Worm (Caenorhabditis elegans) whole organism, midembryonic: ENCODE measurements around the gene ret-1.

Source experiments
- T22C8.4 ChIP-seq: fragments of 200-800 bp; sonication (Bioruptor generic); IDR thresholded peaks from 2 replicates; pipeline ENCODE4 v1.3.6; 2022; ENCODE audit warnings: missing genetic modification characterization, missing compliant biosample characterization
- cog-1 ChIP-seq: sonication (generic microtip); optimal IDR thresholded peaks from 2 replicates; lab custom pipeline; 2016; ENCODE audit warnings: missing genetic modification characterization, missing compliant biosample characterization
- flt-1 ChIP-seq: fragments of 200-800 bp; sonication (Bioruptor generic); IDR thresholded peaks from 2 replicates; pipeline ENCODE4 v1.3.6; 2022; ENCODE audit warnings: missing genetic modification characterization, missing compliant biosample characterization
- klf-2 ChIP-seq: fragments of 200-800 bp; sonication (Bioruptor generic); conservative IDR thresholded peaks from 2 replicates; pipeline ENCODE4 v1.3.6; 2022; ENCODE audit warnings: missing genetic modification reagents, missing genetic modification characterization, missing compliant biosample characterization
- med-1 ChIP-seq: sonication (generic microtip); optimal IDR thresholded peaks from 2 replicates; lab custom pipeline; 2017; ENCODE audit warnings: missing genetic modification characterization, mild to moderate bottlenecking, missing compliant biosample characterization, antibody characterized with exemption, missing genetic modification reagents; ENCODE audit not compliant: insufficient read depth
- ref-1 ChIP-seq: fragments of 200-800 bp; sonication (Bioruptor generic); conservative IDR thresholded peaks from 2 replicates; pipeline ENCODE4 v1.3.6; 2022; ENCODE audit warnings: missing genetic modification reagents, missing genetic modification characterization, missing compliant biosample characterization
- tab-1 ChIP-seq: fragments of 200-800 bp; sonication (Bioruptor generic); IDR thresholded peaks from 2 replicates; pipeline ENCODE4 v1.3.6; 2022; ENCODE audit warnings: missing genetic modification characterization, missing compliant biosample characterization
- ztf-23 ChIP-seq: fragments of 200-800 bp; sonication (Bioruptor generic); IDR thresholded peaks from 2 replicates; pipeline ENCODE4 v1.3.6; 2022; ENCODE audit warnings: missing genetic modification reagents, missing genetic modification characterization, missing compliant biosample characterization
- ztf-29 ChIP-seq: fragments of 200-800 bp; sonication (Bioruptor generic); IDR thresholded peaks from 2 replicates; pipeline ENCODE4 v1.3.6; 2022; ENCODE audit warnings: missing genetic modification reagents, missing genetic modification characterization, missing compliant biosample characterization

Gene ret-1

DNA sequence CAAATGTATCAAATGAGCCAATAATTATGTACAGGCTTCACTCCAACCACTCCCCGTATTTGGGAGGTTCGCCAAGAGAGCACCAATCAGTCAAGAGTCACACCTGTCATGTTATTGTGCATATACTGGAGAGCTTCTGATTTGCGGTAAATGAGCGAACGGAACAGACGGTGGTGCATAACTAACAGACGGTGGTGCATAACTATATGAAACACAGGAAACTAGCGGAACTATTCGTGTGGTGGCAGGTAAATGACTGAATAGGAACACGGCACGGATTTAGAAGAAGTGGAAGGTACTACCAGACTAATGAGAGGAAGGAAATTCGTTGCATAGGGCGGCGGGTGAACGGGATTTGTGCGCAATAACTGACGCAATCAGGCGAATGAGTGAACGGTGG lies 54.2 kb downstream of the ret-1 start:
- TF ChIP-seq ztf-29 (GFP tag; lab: Robert Waterston, UW): no peak
- TF ChIP-seq klf-2 (GFP tag; lab: Robert Waterston, UW): no peak
- no peak for TF ChIP-seq T22C8.4 (GFP tag; lab: Robert Waterston, UW)
- no peak for TF ChIP-seq ztf-23 (GFP tag; lab: Robert Waterston, UW)
- no peak for TF ChIP-seq ref-1 (GFP tag; lab: Robert Waterston, UW)
- no peak for TF ChIP-seq cog-1 (tag; lab: Kevin White, UChicago)
- no peak for TF ChIP-seq flt-1 (GFP tag; lab: Robert Waterston, UW)
- no peak for TF ChIP-seq med-1 (GFP tag; lab: Kevin White, UChicago)
- TF ChIP-seq tab-1 (GFP tag; lab: Robert Waterston, UW): no peak

DNA sequence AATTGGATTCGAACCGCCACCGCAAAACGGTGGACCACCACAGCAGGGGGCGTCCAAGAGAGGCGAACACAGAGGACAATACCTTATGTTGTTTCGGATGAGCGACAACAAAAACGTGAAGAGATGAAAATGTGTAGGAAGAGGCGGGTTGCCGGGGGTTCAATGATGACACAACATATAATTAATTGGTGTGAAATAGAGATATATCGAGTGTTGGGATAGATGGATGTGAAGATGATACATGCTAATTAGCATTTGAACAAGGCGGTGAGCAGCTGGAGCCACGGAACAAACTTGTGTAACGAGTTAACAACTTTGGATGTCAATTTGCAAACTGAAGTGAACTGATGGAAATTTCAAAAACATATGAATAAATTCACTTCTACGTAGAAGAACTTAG lies 54.9 kb downstream of the ret-1 start:
- TF ChIP-seq tab-1 (GFP tag; lab: Robert Waterston, UW): no peak
- TF ChIP-seq ztf-23 (GFP tag; lab: Robert Waterston, UW): no peak
- TF ChIP-seq T22C8.4 (GFP tag; lab: Robert Waterston, UW): no peak
- no peak for TF ChIP-seq flt-1 (GFP tag; lab: Robert Waterston, UW)
- no peak for TF ChIP-seq ref-1 (GFP tag; lab: Robert Waterston, UW)
- no peak for TF ChIP-seq ztf-29 (GFP tag; lab: Robert Waterston, UW)
- TF ChIP-seq cog-1 (tag; lab: Kevin White, UChicago): no peak
- no peak for TF ChIP-seq klf-2 (GFP tag; lab: Robert Waterston, UW)
- TF ChIP-seq med-1 (GFP tag; lab: Kevin White, UChicago): no peak

DNA sequence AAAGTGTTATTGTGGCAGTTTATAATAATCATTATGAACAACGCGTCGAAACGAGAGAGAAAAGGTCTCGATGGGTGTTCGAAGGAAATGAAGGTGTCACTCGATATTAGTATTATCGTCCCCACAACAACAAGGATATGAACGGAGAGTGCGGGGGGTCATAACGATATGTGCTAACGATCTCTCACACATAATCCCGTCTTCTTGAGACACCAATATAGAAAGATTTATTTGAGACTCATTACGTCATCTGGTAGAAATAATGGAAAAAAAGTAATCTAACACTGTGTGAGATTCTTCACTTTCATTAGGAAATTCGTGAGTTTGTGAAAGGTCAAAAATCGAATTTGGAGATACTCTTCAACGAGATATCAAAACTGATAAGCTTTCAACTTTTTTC lies 55.5 kb downstream of the ret-1 start:
- no peak for TF ChIP-seq ztf-23 (GFP tag; lab: Robert Waterston, UW)

DNA sequence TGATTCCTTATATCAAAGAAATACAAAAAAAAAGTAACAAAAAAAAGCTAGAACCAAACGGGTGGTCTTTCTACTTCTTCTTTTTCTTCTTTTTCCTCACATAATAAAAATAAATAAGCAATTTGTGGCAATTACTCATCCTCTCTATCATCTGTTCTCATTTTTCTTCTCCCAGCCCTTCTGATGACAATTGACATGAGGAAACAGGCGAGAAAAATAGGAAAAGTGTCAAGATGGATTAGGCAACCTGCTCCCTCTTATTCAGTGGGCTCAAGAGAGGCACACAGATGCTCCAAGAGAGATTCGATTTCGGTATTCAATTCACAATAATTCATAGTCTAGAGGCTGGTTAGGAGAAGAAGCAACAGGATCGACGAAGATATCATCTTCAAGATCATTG lies 56.4 kb downstream of the ret-1 start:
- TF ChIP-seq tab-1 (GFP tag; lab: Robert Waterston, UW): no peak

DNA sequence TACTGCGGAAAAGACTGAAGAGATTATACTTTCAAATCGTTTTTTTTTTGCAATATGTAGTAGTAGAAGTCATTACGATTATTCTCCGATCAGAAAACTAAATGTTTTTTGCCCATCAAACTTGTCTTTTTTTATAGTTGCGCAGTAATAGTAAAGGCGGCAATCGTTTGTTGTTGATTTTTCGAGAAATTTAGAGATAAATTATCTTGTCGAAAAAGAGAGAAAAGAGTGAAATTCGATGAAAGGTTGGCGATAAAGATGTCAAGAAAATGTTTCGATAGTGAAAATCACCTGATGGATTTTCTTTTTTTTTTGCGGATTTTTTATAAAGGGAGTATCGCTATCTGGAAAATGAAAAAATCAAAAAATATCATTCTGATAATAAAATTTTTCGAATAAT lies 58.8 kb downstream of the ret-1 start:
- TF ChIP-seq tab-1 (GFP tag; lab: Robert Waterston, UW): no peak
- no peak for TF ChIP-seq med-1 (GFP tag; lab: Kevin White, UChicago)
- TF ChIP-seq cog-1 (tag; lab: Kevin White, UChicago): no peak
- TF ChIP-seq ztf-29 (GFP tag; lab: Robert Waterston, UW): no peak
- TF ChIP-seq ref-1 (GFP tag; lab: Robert Waterston, UW): no peak
- TF ChIP-seq klf-2 (GFP tag; lab: Robert Waterston, UW): no peak
- no peak for TF ChIP-seq ztf-23 (GFP tag; lab: Robert Waterston, UW)
- no peak for TF ChIP-seq flt-1 (GFP tag; lab: Robert Waterston, UW)
- TF ChIP-seq T22C8.4 (GFP tag; lab: Robert Waterston, UW): no peak

DNA sequence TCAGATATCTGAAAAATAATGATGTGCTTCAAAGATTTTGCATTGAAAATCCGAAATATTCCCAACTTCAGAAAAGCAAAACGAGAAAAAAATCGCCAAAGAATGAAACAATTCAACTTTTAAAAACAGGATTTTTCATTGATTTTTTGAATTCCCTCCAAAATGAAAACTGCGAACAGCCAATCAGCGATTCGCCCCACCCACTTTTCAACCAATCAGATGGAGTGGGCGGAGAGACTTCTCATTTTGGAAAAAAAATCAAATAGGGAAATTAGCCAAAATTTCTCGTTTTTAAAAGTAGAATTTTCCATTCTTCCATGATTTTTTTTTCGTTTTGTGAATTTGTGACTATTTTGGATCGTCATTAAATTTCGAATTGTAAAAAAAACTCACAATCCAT lies 62.4 kb downstream of the ret-1 start:
- TF ChIP-seq ztf-29 (GFP tag; lab: Robert Waterston, UW) (no peak), ztf-23 (GFP tag; lab: Robert Waterston, UW) (no peak), flt-1 (GFP tag; lab: Robert Waterston, UW) (no peak), med-1 (GFP tag; lab: Kevin White, UChicago) (no peak), T22C8.4 (GFP tag; lab: Robert Waterston, UW) (no peak), ref-1 (GFP tag; lab: Robert Waterston, UW) (no peak), klf-2 (GFP tag; lab: Robert Waterston, UW) (no peak), tab-1 (GFP tag; lab: Robert Waterston, UW) (no peak), cog-1 (tag; lab: Kevin White, UChicago) (no peak)

DNA sequence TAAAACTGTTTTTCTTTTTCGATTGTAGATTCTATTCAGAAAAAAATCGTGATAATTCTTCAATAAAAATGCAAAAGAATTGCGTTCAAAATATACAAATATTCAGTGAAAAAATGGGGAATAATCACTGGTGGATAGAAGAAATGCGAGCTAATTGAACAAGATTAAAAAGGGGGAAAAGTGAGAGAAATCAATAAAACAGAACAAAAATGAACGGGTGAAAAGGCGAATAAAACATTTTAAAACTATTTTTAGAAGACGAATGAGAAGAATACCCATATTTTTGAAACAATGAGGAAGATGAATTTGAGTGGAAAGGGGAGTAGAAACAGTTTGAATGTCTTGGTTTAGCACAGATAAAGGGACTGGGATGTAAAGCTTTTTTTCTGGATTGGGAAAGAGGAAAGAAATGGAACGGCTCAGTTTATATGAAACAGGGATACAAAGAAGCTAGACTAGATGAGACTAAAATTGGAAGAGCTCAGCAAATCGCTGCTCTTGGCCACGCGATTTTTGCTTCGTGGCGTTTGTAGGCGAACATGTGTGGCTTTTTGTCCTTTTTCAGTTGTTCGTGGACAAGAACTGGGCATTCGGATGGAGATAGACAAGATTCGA lies 62.9 kb downstream of the ret-1 start, which contains the start of gene Y50E8A.12:
Y50E8A.12 (minus strand) TSS at position 51 of the 615 bp plus-strand sequence.
- TF ChIP-seq flt-1 (GFP tag; lab: Robert Waterston, UW) (no peak), med-1 (GFP tag; lab: Kevin White, UChicago) (no peak), ztf-23 (GFP tag; lab: Robert Waterston, UW) (no peak), cog-1 (tag; lab: Kevin White, UChicago) (no peak), ztf-29 (GFP tag; lab: Robert Waterston, UW) (no peak), T22C8.4 (GFP tag; lab: Robert Waterston, UW) (no peak), tab-1 (GFP tag; lab: Robert Waterston, UW) (no peak), klf-2 (GFP tag; lab: Robert Waterston, UW) (no peak)

DNA sequence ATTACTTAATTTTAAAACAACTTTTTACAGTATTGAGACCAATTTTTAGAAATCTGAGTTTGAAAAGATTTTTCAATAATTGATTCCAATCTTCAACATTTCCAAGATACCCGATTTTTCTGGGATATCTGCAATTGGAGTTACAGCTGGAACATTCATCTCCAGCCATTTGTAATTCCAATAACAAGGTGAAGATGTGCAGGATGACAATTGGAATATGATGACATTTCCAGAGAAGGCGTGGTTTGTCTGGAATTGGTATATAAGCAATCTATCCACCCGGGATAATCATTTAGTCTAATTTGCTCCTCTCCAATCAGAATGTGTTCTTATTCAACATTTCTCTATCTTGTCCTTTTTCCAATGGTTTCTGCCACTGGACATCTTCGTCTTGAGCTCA lies 66.1 kb downstream of the ret-1 start, which contains the start of gene Y50E8A.11:
Y50E8A.11 (plus strand) TSS at position 301 of the 400 bp plus-strand sequence.
- TF ChIP-seq T22C8.4 (GFP tag; lab: Robert Waterston, UW) (no peak), ref-1 (GFP tag; lab: Robert Waterston, UW) (no peak), flt-1 (GFP tag; lab: Robert Waterston, UW) (no peak), cog-1 (tag; lab: Kevin White, UChicago) (no peak), tab-1 (GFP tag; lab: Robert Waterston, UW) (no peak), klf-2 (GFP tag; lab: Robert Waterston, UW) (no peak), ztf-29 (GFP tag; lab: Robert Waterston, UW) (no peak), ztf-23 (GFP tag; lab: Robert Waterston, UW) (no peak), med-1 (GFP tag; lab: Kevin White, UChicago) (no peak)

DNA sequence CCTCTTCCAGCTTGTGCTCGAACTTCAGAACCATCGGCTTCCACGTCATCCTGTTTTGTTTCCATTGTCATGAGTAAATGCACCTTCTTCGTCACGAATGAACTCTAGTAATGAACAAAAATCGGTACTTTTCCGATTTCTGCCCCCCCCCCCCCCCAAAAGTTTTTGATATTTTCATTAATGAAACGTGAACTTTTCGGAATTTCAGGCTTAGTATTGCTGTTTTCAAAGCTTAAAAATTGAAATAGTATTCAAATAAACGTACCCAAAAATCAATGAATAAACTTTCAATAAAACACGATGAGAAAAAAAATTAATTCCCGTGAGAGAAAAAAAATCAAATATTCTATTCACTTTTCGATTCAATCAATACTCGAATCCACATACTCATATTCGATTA lies 67.6 kb downstream of the ret-1 start, which contains the start of the genes scrm-7 and Y50E8A.10:
scrm-7 (minus strand) TSS at position 101 of the 400 bp plus-strand sequence.
Y50E8A.10 (plus strand) TSS at position 353 of the 400 bp plus-strand sequence.
- TF ChIP-seq tab-1 (GFP tag; lab: Robert Waterston, UW): no peak
- TF ChIP-seq med-1 (GFP tag; lab: Kevin White, UChicago): no peak
- no peak for TF ChIP-seq ztf-29 (GFP tag; lab: Robert Waterston, UW)
- no peak for TF ChIP-seq flt-1 (GFP tag; lab: Robert Waterston, UW)
- TF ChIP-seq ref-1 (GFP tag; lab: Robert Waterston, UW): no peak
- no peak for TF ChIP-seq T22C8.4 (GFP tag; lab: Robert Waterston, UW)
- TF ChIP-seq cog-1 (tag; lab: Kevin White, UChicago): no peak
- no peak for TF ChIP-seq ztf-23 (GFP tag; lab: Robert Waterston, UW)
- TF ChIP-seq klf-2 (GFP tag; lab: Robert Waterston, UW): no peak
